Worm (Caenorhabditis elegans): ENCODE measurements around the gene ttr-9.

ttr-9 gene

ce11 chrIV:9457400-9457799 lies 48.8 kb downstream of the ttr-9 start, which contains the start of gene cutl-17:
Gene cutl-17 (minus strand): TSS chrIV:9457500.
- TF ChIP-seq nhr-28 (tag; optimal IDR thresholded peaks at IDR 0.05) (no peak), mml-1 (tag; optimal IDR thresholded peaks at IDR 0.05) (no peak), fos-1 (tag; optimal IDR thresholded peaks at IDR 0.05) (no peak), egl-5 (tag; optimal IDR thresholded peaks at IDR 0.05) (no peak), aly-2 (tag; optimal IDR thresholded peaks at IDR 0.05) (no peak), ceh-28 (tag; optimal IDR thresholded peaks at IDR 0.05) (no peak), elt-3 (tag; optimal IDR thresholded peaks at IDR 0.05) (no peak), lsy-12 (tag; optimal IDR thresholded peaks at IDR 0.05) (no peak), R02D3.7 (tag; optimal IDR thresholded peaks at IDR 0.05) (no peak), nhr-23 (tag; optimal IDR thresholded peaks at IDR 0.05) (no peak), ceh-82 (tag; optimal IDR thresholded peaks at IDR 0.05) (no peak), elt-2 (tag; optimal IDR thresholded peaks at IDR 0.05) (no peak), ama-1 (optimal IDR thresholded peaks at IDR 0.05) (no peak), elt-1 (tag; optimal IDR thresholded peaks at IDR 0.05) (no peak)
